Worm (Caenorhabditis elegans): ENCODE results near the gene nspc-3.

- TF ChIP-seq ceh-36 (tag; optimal IDR thresholded peaks at IDR 0.05), result no peak
- no peak for TF ChIP-seq sea-1 (GFP tag; conservative IDR thresholded peaks at IDR 0.05)
- no peak for TF ChIP-seq tra-4 (tag; optimal IDR thresholded peaks at IDR 0.05)
- no peak for TF ChIP-seq ama-1 (optimal IDR thresholded peaks at IDR 0.05)
These were observed 29.7 kb downstream of the nspc-3 start for ce11 chrX:8566521-8567032.

Data from whole organism, early embryonic.